Fruit fly (Drosophila melanogaster) whole organism, embryonic: ENCODE measurements around the gene Fbw5.

Source experiments
- CG1024 ChIP-seq: fragments of 200-800 bp; sonication (Bioruptor generic); IDR thresholded peaks from 2 replicates; pipeline ENCODE4 v1.3.6; 2022; ENCODE audit warnings: missing biosample characterization, missing genetic modification characterization
- CG11093 ChIP-seq: fragments of 200-800 bp; sonication (Bioruptor generic); IDR thresholded peaks from 3 replicates; pipeline ENCODE4 v1.3.6; 2022; ENCODE audit warnings: missing biosample characterization, missing genetic modification characterization
- CG11560 ChIP-seq: fragments of 200-800 bp; sonication (Bioruptor generic); IDR thresholded peaks from 3 replicates; pipeline ENCODE4 v1.3.6; 2022; ENCODE audit warnings: missing biosample characterization, missing genetic modification characterization
- CG11696 ChIP-seq: fragments of 200-800 bp; sonication (Bioruptor generic); IDR thresholded peaks from 2 replicates; pipeline ENCODE4 v1.3.6; 2022; ENCODE audit warnings: missing biosample characterization, missing genetic modification characterization
- CG14441 ChIP-seq: fragments of 200-800 bp; sonication (Bioruptor generic); IDR thresholded peaks from 2 replicates; pipeline ENCODE4 v1.3.6; 2022; ENCODE audit warnings: missing biosample characterization, missing genetic modification characterization
- CG15696 ChIP-seq: fragments of 200-800 bp; sonication (Bioruptor generic); optimal IDR thresholded peaks from 2 replicates; lab custom pipeline; 2019; ENCODE audit warnings: missing biosample characterization, mild to moderate bottlenecking, missing genetic modification characterization, moderate library complexity
- CG1602 ChIP-seq: fragments of 200-800 bp; sonication (Bioruptor generic); optimal IDR thresholded peaks from 3 replicates; lab custom pipeline; 2016; ENCODE audit warnings: missing biosample characterization, missing genetic modification characterization
- CG1603 ChIP-seq: fragments of 200-800 bp; sonication (Bioruptor generic); optimal IDR thresholded peaks from 2 replicates; lab custom pipeline; 2019; ENCODE audit warnings: missing biosample characterization, mild to moderate bottlenecking, missing genetic modification characterization, moderate library complexity
- CG16779 ChIP-seq: fragments of 200-800 bp; sonication (Bioruptor generic); IDR thresholded peaks from 2 replicates; pipeline ENCODE4 v1.3.6; 2022; ENCODE audit warnings: missing biosample characterization, missing genetic modification characterization
- CG3281 ChIP-seq: fragments of 200-800 bp; sonication (Bioruptor generic); optimal IDR thresholded peaks from 3 replicates; lab custom pipeline; 2017; ENCODE audit warnings: missing biosample characterization, mild to moderate bottlenecking, missing genetic modification characterization
- CG3726 ChIP-seq: fragments of 200-800 bp; sonication (Bioruptor generic); IDR thresholded peaks from 3 replicates; pipeline ENCODE4, ENCODE4 v1.3.6; 2022; ENCODE audit warnings: missing biosample characterization, missing genetic modification characterization
- CG4854 ChIP-seq: fragments of 200-800 bp; sonication (Bioruptor generic); optimal IDR thresholded peaks from 2 replicates; lab custom pipeline; 2016; ENCODE audit warnings: missing biosample characterization, missing genetic modification characterization, inconsistent platforms
- CG5180 ChIP-seq: fragments of 200-800 bp; sonication (Bioruptor generic); optimal IDR thresholded peaks from 3 replicates; lab custom pipeline; 2017; ENCODE audit warnings: missing biosample characterization, missing genetic modification characterization, mild to moderate bottlenecking, moderate library complexity, missing genetic modification reagents
- CG6654 ChIP-seq: fragments of 200-800 bp; sonication (Bioruptor generic); optimal IDR thresholded peaks from 2 replicates; lab custom pipeline; 2017; ENCODE audit warnings: missing biosample characterization, mild to moderate bottlenecking, missing genetic modification characterization
- CG7271 ChIP-seq: fragments of 200-800 bp; sonication (Bioruptor generic); optimal IDR thresholded peaks from 2 replicates; lab custom pipeline; 2018; ENCODE audit warnings: missing biosample characterization, mild to moderate bottlenecking, missing genetic modification characterization, moderate library complexity
- CG7357 ChIP-seq: fragments of 200-800 bp; sonication (Bioruptor generic); IDR thresholded peaks from 3 replicates; pipeline ENCODE4 v1.3.6; 2022; ENCODE audit warnings: missing biosample characterization, missing genetic modification characterization
- CG9727 ChIP-seq: fragments of 200-800 bp; sonication (Bioruptor generic); optimal IDR thresholded peaks from 3 replicates; lab custom pipeline; 2017; ENCODE audit warnings: missing biosample characterization, mild to moderate bottlenecking, missing genetic modification characterization
- D19A ChIP-seq: fragments of 200-800 bp; optimal IDR thresholded peaks from 3 replicates; lab custom pipeline; 2019; ENCODE audit warnings: missing biosample characterization, mild to moderate bottlenecking, missing genetic modification characterization, moderate library complexity
- Dp ChIP-seq: fragments of 200-800 bp; sonication (Bioruptor generic); optimal IDR thresholded peaks from 2 replicates; lab custom pipeline; 2018; ENCODE audit warnings: missing biosample characterization, mild to moderate bottlenecking, missing genetic modification characterization, moderate library complexity
- Eip74EF ChIP-seq, 2 experiments: fragments of 200-800 bp in 1 of 2; fragments of >200 bp in 1 of 2; sonication (Bioruptor generic) in 1 of 2; optimal IDR thresholded peaks; 2 replicates each; lab custom pipeline; 2017 to 2019; ENCODE audit warnings: missing biosample characterization in 2 of 2, missing genetic modification characterization in 2 of 2, mild to moderate bottlenecking in 1 of 2, moderate library complexity in 1 of 2
- Gug ChIP-seq: fragments of 200-800 bp; sonication (Bioruptor generic); IDR thresholded peaks from 4 replicates; pipeline ENCODE4 v1.3.6; 2022; ENCODE audit warnings: missing biosample characterization, missing genetic modification characterization
- HmgZ ChIP-seq: fragments of 200-800 bp; sonication (Bioruptor generic); optimal IDR thresholded peaks from 2 replicates; lab custom pipeline; 2018; ENCODE audit warnings: missing biosample characterization, mild to moderate bottlenecking, missing genetic modification characterization
- Hsf ChIP-seq: fragments of 200-800 bp; sonication (Bioruptor generic); optimal IDR thresholded peaks from 3 replicates; lab custom pipeline; 2016; ENCODE audit warnings: missing biosample characterization, missing genetic modification characterization
- Jarid2 ChIP-seq: fragments of 200-800 bp; sonication (Bioruptor generic); optimal IDR thresholded peaks from 3 replicates; lab custom pipeline; 2017; ENCODE audit warnings: mild to moderate bottlenecking, missing biosample characterization, missing genetic modification reagents, missing genetic modification characterization
- MBD-R2 ChIP-seq: fragments of 200-800 bp; sonication (Bioruptor generic); IDR thresholded peaks from 2 replicates; pipeline ENCODE4 v1.3.6; 2022; ENCODE audit warnings: missing biosample characterization, missing genetic modification characterization
- Meics ChIP-seq: fragments of 200-800 bp; sonication (Bioruptor generic); optimal IDR thresholded peaks from 2 replicates; lab custom pipeline; 2017; ENCODE audit warnings: missing biosample characterization, mild to moderate bottlenecking, missing genetic modification characterization
- Sox100B ChIP-seq: fragments of 200-800 bp; sonication (Bioruptor generic); optimal IDR thresholded peaks from 3 replicates; lab custom pipeline; 2018; ENCODE audit warnings: missing biosample characterization, mild to moderate bottlenecking, missing genetic modification characterization
- Sry-δ ChIP-seq: fragments of 200-800 bp; sonication (Bioruptor generic); optimal IDR thresholded peaks from 2 replicates; lab custom pipeline; 2016; ENCODE audit warnings: missing biosample characterization, missing genetic modification characterization
- aop ChIP-seq: fragments of 200-800 bp; sonication (Bioruptor generic); IDR thresholded peaks from 2 replicates; pipeline ENCODE4 v1.3.6; 2022; ENCODE audit warnings: missing biosample characterization, missing genetic modification characterization
- ase ChIP-seq: fragments of 200-800 bp; sonication (Bioruptor generic); IDR thresholded peaks from 3 replicates; pipeline ENCODE4 v1.3.6; 2022; ENCODE audit warnings: missing biosample characterization, missing genetic modification characterization
- dimm ChIP-seq: fragments of 200-800 bp; sonication (Bioruptor generic); IDR thresholded peaks from 2 replicates; pipeline ENCODE4 v1.3.6; 2022; ENCODE audit warnings: missing biosample characterization, missing genetic modification characterization
- dysf ChIP-seq: fragments of 200-800 bp; sonication (Bioruptor generic); IDR thresholded peaks from 3 replicates; pipeline ENCODE4 v1.3.6; 2022; ENCODE audit warnings: missing biosample characterization, missing genetic modification characterization
- eyg ChIP-seq: fragments of 200-800 bp; sonication (Bioruptor generic); optimal IDR thresholded peaks from 3 replicates; lab custom pipeline; 2016; ENCODE audit warnings: missing biosample characterization, missing genetic modification characterization
- fd64A ChIP-seq: fragments of 200-800 bp; sonication (Bioruptor generic); optimal IDR thresholded peaks from 3 replicates; lab custom pipeline; 2018; ENCODE audit warnings: missing biosample characterization, mild to moderate bottlenecking, missing genetic modification characterization
- jigr1 ChIP-seq: fragments of 200-800 bp; sonication (Bioruptor generic); IDR thresholded peaks from 3 replicates; pipeline ENCODE4 v1.3.6; 2022; ENCODE audit warnings: missing biosample characterization, missing genetic modification characterization
- lov ChIP-seq, 2 experiments: fragments of 200-800 bp in 1 of 2; fragments of >200 bp in 1 of 2; sonication (Bioruptor generic) in 1 of 2; IDR thresholded peaks in 1 of 2; optimal IDR thresholded peaks in 1 of 2; 2 replicates in 1 of 2; 3 replicates in 1 of 2; pipeline versions ENCODE4 v1.3.6 to Lab custom; 2017 to 2022; ENCODE audit warnings: missing biosample characterization in 1 of 2, missing genetic modification characterization in 1 of 2
- luna ChIP-seq: fragments of 200-800 bp; sonication (Bioruptor generic); optimal IDR thresholded peaks from 2 replicates; lab custom pipeline; 2016; ENCODE audit warnings: missing biosample characterization, missing genetic modification characterization
- otp ChIP-seq: fragments of 200-800 bp; sonication (Bioruptor generic); IDR thresholded peaks from 3 replicates; pipeline ENCODE4, ENCODE4 v1.3.6; 2022; ENCODE audit warnings: missing biosample characterization, missing genetic modification characterization
- peb ChIP-seq: fragments of 200-800 bp; sonication (Bioruptor generic); IDR thresholded peaks from 2 replicates; pipeline ENCODE4 v1.3.6; 2022; ENCODE audit warnings: missing biosample characterization, missing genetic modification characterization
- pfk ChIP-seq: fragments of 200-800 bp; sonication (Bioruptor generic); optimal IDR thresholded peaks from 2 replicates; lab custom pipeline; 2018; ENCODE audit warnings: missing biosample characterization, mild to moderate bottlenecking, missing genetic modification characterization, moderate library complexity
- prd ChIP-seq, 3 experiments: fragments of >200 bp in 2 of 3; fragments of 200-800 bp in 1 of 3; sonication (Bioruptor generic) in 1 of 3; optimal IDR thresholded peaks in 2 of 3; IDR thresholded peaks in 1 of 3; 2 replicates in 2 of 3; 3 replicates in 1 of 3; pipeline versions ENCODE4 v1.3.6 to Lab custom; 2017 to 2022; ENCODE audit warnings: missing biosample characterization in 1 of 3, missing genetic modification characterization in 1 of 3
- run ChIP-seq: fragments of 200-800 bp; sonication (Bioruptor generic); optimal IDR thresholded peaks from 3 replicates; lab custom pipeline; 2018; ENCODE audit warnings: missing biosample characterization, mild to moderate bottlenecking, missing genetic modification characterization
- sc ChIP-seq, 3 experiments: fragments of >200 bp in 2 of 3; fragments of 200-800 bp in 1 of 3; sonication (Bioruptor generic) in 1 of 3; optimal IDR thresholded peaks; 2 replicates in 2 of 3; 3 replicates in 1 of 3; lab custom pipeline; 2017; ENCODE audit warnings: mild to moderate bottlenecking in 1 of 3, missing biosample characterization in 1 of 3, missing genetic modification characterization in 1 of 3, missing genetic modification reagents in 1 of 3
- seq ChIP-seq: fragments of 200-800 bp; sonication (Bioruptor generic); IDR thresholded peaks from 2 replicates; pipeline ENCODE4 v1.3.6; 2022; ENCODE audit warnings: missing biosample characterization, missing genetic modification characterization
- slou ChIP-seq: fragments of 200-800 bp; sonication (Bioruptor generic); optimal IDR thresholded peaks from 3 replicates; lab custom pipeline; 2016; ENCODE audit warnings: missing biosample characterization, missing genetic modification characterization
- sna ChIP-seq: fragments of 200-800 bp; sonication (Bioruptor generic); IDR thresholded peaks from 2 replicates; pipeline ENCODE4 v1.3.6; 2022; ENCODE audit warnings: missing biosample characterization, missing genetic modification characterization; ENCODE audit not compliant: partially characterized antibody
- sqz ChIP-seq: fragments of 200-800 bp; sonication (Bioruptor generic); optimal IDR thresholded peaks from 3 replicates; lab custom pipeline; 2018; ENCODE audit warnings: missing biosample characterization, mild to moderate bottlenecking, missing genetic modification characterization

Gene Fbw5

DNA sequence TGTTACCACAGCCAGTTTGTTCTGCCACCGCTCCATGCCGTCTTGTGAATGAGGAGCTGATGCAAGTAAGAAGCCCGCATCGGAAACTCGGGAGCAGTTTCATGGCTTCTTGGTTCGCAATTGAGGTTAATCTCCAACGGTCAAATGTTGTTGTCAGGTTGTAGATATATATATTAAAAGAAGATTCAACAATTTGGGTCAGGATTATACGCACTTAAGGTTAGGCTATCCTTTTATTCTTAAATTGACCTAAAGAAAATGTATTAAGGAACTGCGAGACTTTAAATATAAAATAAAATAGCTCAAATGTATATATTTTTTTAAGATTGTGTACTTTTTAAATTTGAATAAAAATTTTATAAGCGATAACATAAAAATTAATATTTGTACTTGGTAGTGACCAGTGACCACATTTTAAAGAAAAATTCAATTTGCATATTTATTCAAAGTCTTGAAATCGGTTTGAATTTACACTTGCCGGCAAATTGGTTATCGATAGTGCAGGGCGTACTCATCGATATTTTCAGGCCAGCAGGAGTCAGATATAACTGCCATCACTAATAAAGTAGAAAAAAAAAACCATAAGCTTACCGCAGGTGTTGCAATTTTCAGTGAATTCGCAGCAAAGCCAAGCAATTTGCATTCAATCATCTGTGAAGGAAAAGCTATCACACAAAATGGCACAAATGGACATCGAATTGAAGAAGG, 2.9 kb upstream of the Fbw5 start, which contains the start of the genes CG9150 and Pfdn1 (continued):
- TF ChIP-seq prd (optimal IDR thresholded peaks at IDR 0.05; lab: Kevin White, UChicago) (no peak), prd (GFP tag; IDR thresholded peaks at IDR 0.05; lab: Robert Waterston, UW) (no peak), Sox100B (GFP tag; lab: Kevin White, UChicago) (no peak), Hsf (GFP tag; lab: Kevin White, UChicago) (no peak), HmgZ (tag; lab: Kevin White, UChicago) (peak; percentile 34), sqz (GFP tag; lab: Kevin White, UChicago) (peak; percentile 93), aop (GFP tag; lab: Robert Waterston, UW) (no peak), Jarid2 (GFP tag; lab: Kevin White, UChicago) (no peak), luna (no peak), CG5180 (GFP tag; lab: Kevin White, UChicago) (no peak), run (tag; lab: Kevin White, UChicago) (no peak), Sry-δ (GFP tag; lab: Kevin White, UChicago) (peak; percentile 95), pfk (GFP tag; lab: Kevin White, UChicago) (no peak), CG11560 (tag; lab: Robert Waterston, UW) (no peak), CG1602 (GFP tag; lab: Kevin White, UChicago) (no peak), eyg (no peak), CG16779 (no peak), CG3281 (GFP tag; lab: Kevin White, UChicago) (no peak), Eip74EF (GFP tag; optimal IDR thresholded peaks at IDR 0.05; lab: Kevin White, UChicago) (no peak), MBD-R2 (peak; percentile 77), CG1603 (tag; lab: Kevin White, UChicago) (peak; percentile 35), dysf (GFP tag; lab: Robert Waterston, UW) (no peak), lov (optimal IDR thresholded peaks at IDR 0.05; lab: Kevin White, UChicago) (no peak), lov (GFP tag; IDR thresholded peaks at IDR 0.05; lab: Robert Waterston, UW) (no peak), seq (no peak), fd64A (GFP tag; lab: Kevin White, UChicago) (no peak), Gug (GFP tag; lab: Robert Waterston, UW) (no peak), CG9727 (GFP tag; lab: Kevin White, UChicago) (no peak), sc (optimal IDR thresholded peaks at IDR 0.05; lab: Kevin White, UChicago) (no peak), sc (GFP tag; optimal IDR thresholded peaks at IDR 0.05; lab: Kevin White, UChicago) (no peak), CG7271 (tag; lab: Kevin White, UChicago) (no peak), CG4854 (GFP tag; lab: Kevin White, UChicago) (no peak), D19A (tag; lab: Kevin White, UChicago) (no peak), CG11093 (GFP tag; lab: Robert Waterston, UW) (no peak), Meics (GFP tag; lab: Kevin White, UChicago) (no peak), Dp (GFP tag; lab: Kevin White, UChicago) (peak; percentile 92), peb (GFP tag; lab: Robert Waterston, UW) (no peak), slou (GFP tag; lab: Kevin White, UChicago) (no peak)

DNA sequence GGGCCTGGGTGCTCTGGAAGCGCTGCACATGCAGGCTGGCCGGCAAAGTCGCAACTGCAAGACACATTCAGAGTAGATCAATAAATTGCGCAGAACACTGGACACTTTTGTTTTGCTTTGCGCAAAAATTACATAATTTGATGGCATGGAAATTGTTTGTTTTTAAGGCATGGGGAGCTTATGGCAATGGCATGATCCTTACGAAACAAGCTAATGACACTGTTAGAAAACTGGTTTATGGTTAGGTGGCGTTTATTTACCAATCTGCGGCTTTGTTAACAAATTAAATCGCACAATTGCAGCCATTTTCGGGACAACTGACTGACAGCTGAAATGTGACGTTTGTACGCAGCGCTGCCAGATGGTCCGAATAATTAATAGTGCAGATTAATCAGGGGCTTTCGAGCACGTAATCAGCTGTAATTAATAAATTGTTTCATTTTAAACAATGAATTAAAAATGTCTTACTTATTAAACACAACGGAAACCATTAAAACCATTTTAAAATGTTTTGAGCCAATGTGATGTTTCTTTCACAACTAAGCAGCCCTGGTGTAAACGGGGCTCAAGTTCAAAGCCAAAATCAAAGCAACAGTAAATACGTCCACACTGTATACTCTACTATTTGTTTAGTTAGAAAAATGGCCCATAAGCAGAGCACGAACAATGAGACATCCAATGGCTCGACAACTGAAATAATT, 3.2 kb downstream of the Fbw5 start, which contains the start of the genes ND-51 and CG13994:
Gene ND-51 (minus strand): TSS at position 376 of the 701 bp plus-strand sequence.
Gene CG13994 (plus strand): TSS at position 608 of the 701 bp plus-strand sequence.
- TF ChIP-seq CG7357 (peak; percentile 73), CG3726 (GFP tag; lab: Robert Waterston, UW) (no peak), CG14441 (GFP tag; lab: Robert Waterston, UW) (peak; percentile 83), CG15696 (tag; lab: Kevin White, UChicago) (peak; percentile 83), CG1024 (peak; percentile 82), otp (peak; percentile 69; the same call in 2 of the 3 replicates), jigr1 (GFP tag; lab: Robert Waterston, UW) (peak; percentile 34; the same call in 1 of the 3 replicates), CG11696 (GFP tag; lab: Robert Waterston, UW) (0 out of 2 replicates have a peak, but pooled peaks have one; percentile 16), dimm (GFP tag; lab: Robert Waterston, UW) (peak; percentile 55; the same call in 1 of the 2 replicates), sna (GFP tag; lab: Robert Waterston, UW) (no peak; the same call in 1 of the 2 replicates), CG6654 (GFP tag; lab: Kevin White, UChicago) (peak; percentile 3), ase (GFP tag; lab: Robert Waterston, UW) (peak; percentile 80), CG3281 (GFP tag; lab: Kevin White, UChicago) (peak; percentile 80)
